Worm (Caenorhabditis elegans) whole organism, early embryonic: ENCODE measurements around the gene Y73F8A.15.
"Not testable (repeated sequence)": the region's sequence is repeated elsewhere in the genome, so short reads cannot be mapped to it uniquely, and the experiment has no call there.

Experiments
- ama-1 ChIP-seq: fragments of 150-350 bp; optimal IDR thresholded peaks from 2 replicates; lab custom pipeline; 2014
- ceh-36 ChIP-seq: sonication (generic microtip); optimal IDR thresholded peaks from 2 replicates; lab custom pipeline; 2016; ENCODE audit warnings: missing genetic modification characterization, inconsistent platforms, missing compliant biosample characterization
- hnd-1 ChIP-seq: sonication (generic microtip); optimal IDR thresholded peaks from 2 replicates; lab custom pipeline; 2016; ENCODE audit warnings: missing genetic modification characterization, missing compliant biosample characterization

DNA sequence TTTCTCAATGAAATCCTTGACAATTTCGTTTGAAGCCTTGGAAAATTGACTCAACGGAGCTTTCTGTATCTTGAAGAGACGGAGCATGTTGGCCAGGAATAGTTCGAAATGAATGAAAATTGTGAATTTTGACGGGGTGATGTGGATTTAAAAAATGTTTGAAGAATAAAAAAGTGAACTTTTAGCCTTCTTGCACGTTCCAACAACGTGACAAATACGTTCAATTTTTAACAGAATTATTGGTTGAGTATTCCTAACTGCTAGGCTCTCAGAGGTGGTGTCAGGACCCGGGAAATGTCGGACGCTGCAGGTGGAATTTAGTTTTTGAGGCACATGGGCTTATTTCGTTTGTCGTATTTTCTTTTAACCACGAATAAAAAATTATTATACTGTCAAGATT is 9.8 kb upstream of the Y73F8A.15 start, which contains the start of gene Y73F8A.12:
- TF ChIP-seq ama-1 (lab: Kevin White, UChicago); hnd-1 (tag; lab: Kevin White, UChicago); ceh-36 (tag; lab: Kevin White, UChicago): not testable (repeated sequence)
